Worm (Caenorhabditis elegans) whole organism, mixed stage, embryonic: ENCODE data around the gene C05D10.4.

Source experiments
- blmp-1 ChIP-seq: fragments of 150-350 bp; optimal IDR thresholded peaks from 2 replicates; lab custom pipeline; 2014; ENCODE audit warnings: missing biosample characterization, missing genetic modification characterization
- mep-1 ChIP-seq: fragments of 150-350 bp; optimal IDR thresholded peaks from 2 replicates; lab custom pipeline; 2017; ENCODE audit warnings: missing biosample characterization, missing genetic modification reagents, missing genetic modification characterization, inconsistent platforms
- nhr-237 ChIP-seq: fragments of 150-350 bp; optimal IDR thresholded peaks from 2 replicates; lab custom pipeline; 2014; ENCODE audit warnings: missing biosample characterization, missing genetic modification characterization
- nhr-76 ChIP-seq: sonication (generic microtip); optimal IDR thresholded peaks from 2 replicates; lab custom pipeline; 2017; ENCODE audit warnings: missing biosample characterization, missing genetic modification characterization
- pha-4 ChIP-seq: fragments of 150-350 bp; optimal IDR thresholded peaks from 2 replicates; lab custom pipeline; 2018; ENCODE audit warnings: missing biosample characterization, missing genetic modification reagents, missing genetic modification characterization
- snpc-4 ChIP-seq: fragments of 150-350 bp; optimal IDR thresholded peaks from 2 replicates; lab custom pipeline; 2014; ENCODE audit warnings: missing biosample characterization, missing genetic modification characterization
- unc-62 ChIP-seq: fragments of 150-350 bp; optimal IDR thresholded peaks from 2 replicates; lab custom pipeline; 2014; ENCODE audit warnings: missing biosample characterization, missing genetic modification reagents, missing genetic modification characterization

DNA sequence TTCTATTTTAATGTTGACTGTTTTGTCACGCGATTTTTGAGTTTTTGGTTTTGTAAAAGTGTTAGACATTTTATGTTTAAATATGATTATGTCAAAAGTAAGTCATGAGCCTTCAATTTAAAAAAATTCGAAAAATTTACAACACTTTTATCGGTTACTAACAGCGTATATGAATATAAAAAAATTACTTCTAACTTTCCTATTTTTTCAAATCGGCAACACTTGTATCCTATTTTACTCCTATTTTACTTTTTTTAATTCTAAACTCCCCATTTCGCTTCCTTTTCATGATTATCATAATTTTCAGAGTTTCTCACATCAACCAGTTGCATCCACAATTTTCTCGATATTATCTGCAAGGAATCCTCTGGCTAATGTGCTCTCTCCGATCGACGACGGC is 15.7 kb upstream of the C05D10.4 start, which contains the start of gene kin-18:
- TF ChIP-seq unc-62 (no peak), nhr-237 (no peak), mep-1 (tag; lab: Kevin White, UChicago) (no peak), nhr-76 (tag; lab: Kevin White, UChicago) (no peak), blmp-1 (tag; lab: Kevin White, UChicago) (no peak), snpc-4 (tag; lab: Kevin White, UChicago) (no peak), pha-4 (no peak)
